Fruit fly (Drosophila melanogaster) whole organism, embryonic: ENCODE results near the gene CG14327.
A peak's percentile ranks its signal among the peaks of the same experiment; 100 is the strongest.

Source experiments
- Ada2b ChIP-seq: fragments of 200-800 bp; sonication (Bioruptor generic); IDR thresholded peaks from 2 replicates; pipeline ENCODE4 v1.3.6; 2022; ENCODE audit warnings: missing biosample characterization, missing genetic modification characterization
- Blimp-1 ChIP-seq: fragments of 200-800 bp; sonication (Bioruptor generic); optimal IDR thresholded peaks from 3 replicates; lab custom pipeline; 2018; ENCODE audit warnings: missing biosample characterization, missing genetic modification characterization, mild to moderate bottlenecking, moderate library complexity, missing genetic modification reagents
- CG10543 ChIP-seq: fragments of 200-800 bp; sonication (Bioruptor generic); optimal IDR thresholded peaks from 3 replicates; lab custom pipeline; 2017; ENCODE audit warnings: missing biosample characterization, mild to moderate bottlenecking, missing genetic modification characterization, moderate library complexity
- CG11247 ChIP-seq: fragments of 200-800 bp; sonication (Bioruptor generic); IDR thresholded peaks from 2 replicates; pipeline ENCODE4 v1.3.6; 2022; ENCODE audit warnings: missing biosample characterization, missing genetic modification characterization
- CG12104 ChIP-seq: fragments of 200-800 bp; sonication (Bioruptor generic); optimal IDR thresholded peaks from 3 replicates; lab custom pipeline; 2016; ENCODE audit warnings: missing biosample characterization, missing genetic modification characterization
- CG1233 ChIP-seq: fragments of 200-800 bp; sonication (Bioruptor generic); optimal IDR thresholded peaks from 4 replicates; lab custom pipeline; 2018; ENCODE audit warnings: missing biosample characterization, mild to moderate bottlenecking, missing genetic modification characterization
- CG12942 ChIP-seq: fragments of 200-800 bp; sonication (Bioruptor generic); optimal IDR thresholded peaks from 3 replicates; lab custom pipeline; 2016; ENCODE audit warnings: missing biosample characterization, missing genetic modification characterization
- CG13894 ChIP-seq: fragments of 200-800 bp; sonication (Bioruptor generic); optimal IDR thresholded peaks from 3 replicates; lab custom pipeline; 2018; ENCODE audit warnings: missing biosample characterization, mild to moderate bottlenecking, missing genetic modification characterization, moderate library complexity
- CG14441 ChIP-seq: fragments of 200-800 bp; sonication (Bioruptor generic); IDR thresholded peaks from 2 replicates; pipeline ENCODE4 v1.3.6; 2022; ENCODE audit warnings: missing biosample characterization, missing genetic modification characterization
- CG14710 ChIP-seq: fragments of 200-800 bp; sonication (Bioruptor generic); optimal IDR thresholded peaks from 3 replicates; lab custom pipeline; 2019; ENCODE audit warnings: missing biosample characterization, mild to moderate bottlenecking, missing genetic modification characterization, moderate library complexity
- CG16779 ChIP-seq: fragments of 200-800 bp; sonication (Bioruptor generic); IDR thresholded peaks from 2 replicates; pipeline ENCODE4 v1.3.6; 2022; ENCODE audit warnings: missing biosample characterization, missing genetic modification characterization
- CG16863 ChIP-seq: fragments of 200-800 bp; sonication (Bioruptor generic); optimal IDR thresholded peaks from 3 replicates; lab custom pipeline; 2016; ENCODE audit warnings: missing biosample characterization, missing genetic modification characterization
- CG17359 ChIP-seq: fragments of 200-800 bp; sonication (Bioruptor generic); optimal IDR thresholded peaks from 3 replicates; lab custom pipeline; 2018; ENCODE audit warnings: missing biosample characterization, mild to moderate bottlenecking, missing genetic modification characterization, moderate library complexity
- CG18764 ChIP-seq: fragments of 200-800 bp; sonication (Bioruptor generic); optimal IDR thresholded peaks from 3 replicates; lab custom pipeline; 2016; ENCODE audit warnings: missing biosample characterization, missing genetic modification characterization
- CG3407 ChIP-seq: fragments of 200-800 bp; sonication (Bioruptor generic); optimal IDR thresholded peaks from 2 replicates; lab custom pipeline; 2018; ENCODE audit warnings: missing biosample characterization, mild to moderate bottlenecking, missing genetic modification characterization
- CG7372 ChIP-seq: fragments of 200-800 bp; sonication (Bioruptor generic); IDR thresholded peaks from 2 replicates; pipeline ENCODE4 v1.3.6; 2022; ENCODE audit warnings: missing biosample characterization, missing genetic modification characterization
- CG7556 ChIP-seq: fragments of 200-800 bp; sonication (Bioruptor generic); optimal IDR thresholded peaks from 2 replicates; lab custom pipeline; 2017; ENCODE audit warnings: missing biosample characterization, mild to moderate bottlenecking, missing genetic modification characterization
- CG7786 ChIP-seq: fragments of 200-800 bp; sonication (Bioruptor generic); optimal IDR thresholded peaks from 2 replicates; lab custom pipeline; 2016; ENCODE audit warnings: missing biosample characterization, missing genetic modification characterization
- CG9876 ChIP-seq: fragments of 200-800 bp; sonication (Bioruptor generic); optimal IDR thresholded peaks from 2 replicates; lab custom pipeline; 2016; ENCODE audit warnings: missing biosample characterization, missing genetic modification characterization
- CG9932 ChIP-seq: fragments of 200-800 bp; sonication (Bioruptor generic); IDR thresholded peaks from 2 replicates; pipeline ENCODE4 v1.3.6; 2022; ENCODE audit warnings: missing biosample characterization, missing genetic modification characterization
- D19B ChIP-seq: fragments of 200-800 bp; sonication (Bioruptor generic); optimal IDR thresholded peaks from 2 replicates; lab custom pipeline; 2017; ENCODE audit warnings: missing biosample characterization, mild to moderate bottlenecking, missing genetic modification characterization
- Dref ChIP-seq: fragments of 200-800 bp; sonication (Bioruptor generic); IDR thresholded peaks from 2 replicates; pipeline ENCODE4 v1.3.6; 2022; ENCODE audit warnings: missing biosample characterization, missing genetic modification characterization
- Drgx ChIP-seq: fragments of 200-800 bp; sonication (Bioruptor generic); IDR thresholded peaks from 2 replicates; pipeline ENCODE4 v1.3.6; 2022; ENCODE audit warnings: missing biosample characterization, missing genetic modification characterization
- Ets65A ChIP-seq: fragments of 200-800 bp; sonication (Bioruptor generic); peaks from one replicate; lab custom pipeline; 2016; ENCODE audit warnings: missing biosample characterization, missing genetic modification characterization
- Gsc ChIP-seq: fragments of 200-800 bp; sonication (Bioruptor generic); IDR thresholded peaks from 2 replicates; pipeline ENCODE4 v1.3.6; 2022; ENCODE audit warnings: missing biosample characterization, missing genetic modification characterization
- Hey ChIP-seq: fragments of 200-800 bp; sonication (Bioruptor generic); optimal IDR thresholded peaks from 3 replicates; lab custom pipeline; 2018; ENCODE audit warnings: missing biosample characterization, mild to moderate bottlenecking, missing genetic modification characterization
- HmgZ ChIP-seq: fragments of 200-800 bp; sonication (Bioruptor generic); optimal IDR thresholded peaks from 2 replicates; lab custom pipeline; 2018; ENCODE audit warnings: missing biosample characterization, mild to moderate bottlenecking, missing genetic modification characterization
- Nf-YC ChIP-seq: fragments of 200-800 bp; optimal IDR thresholded peaks from 3 replicates; lab custom pipeline; 2019; ENCODE audit warnings: missing biosample characterization, mild to moderate bottlenecking, missing genetic modification characterization, moderate library complexity
- Ptx1 ChIP-seq: fragments of 200-800 bp; sonication (Bioruptor generic); IDR thresholded peaks from 2 replicates; pipeline ENCODE4 v1.3.6; 2022; ENCODE audit warnings: missing biosample characterization, missing genetic modification characterization
- Six4 ChIP-seq: fragments of 200-800 bp; sonication (Bioruptor generic); optimal IDR thresholded peaks from 2 replicates; lab custom pipeline; 2016; ENCODE audit warnings: missing biosample characterization, missing genetic modification characterization
- Sry-δ ChIP-seq: fragments of 200-800 bp; sonication (Bioruptor generic); optimal IDR thresholded peaks from 2 replicates; lab custom pipeline; 2016; ENCODE audit warnings: missing biosample characterization, missing genetic modification characterization
- Usf ChIP-seq: fragments of 200-800 bp; sonication (Bioruptor generic); optimal IDR thresholded peaks from 2 replicates; lab custom pipeline; 2017; ENCODE audit warnings: missing genotype, missing biosample characterization, missing genetic modification characterization
- YL-1 ChIP-seq: fragments of 200-800 bp; sonication (Bioruptor generic); optimal IDR thresholded peaks from 3 replicates; lab custom pipeline; 2017; ENCODE audit warnings: missing biosample characterization, mild to moderate bottlenecking, missing genetic modification characterization
- ara ChIP-seq: fragments of 200-800 bp; sonication (Bioruptor generic); IDR thresholded peaks from 2 replicates; pipeline ENCODE4 v1.3.6; 2022; ENCODE audit warnings: missing biosample characterization, missing genetic modification characterization
- az2 ChIP-seq: fragments of 200-800 bp; sonication (Bioruptor generic); optimal IDR thresholded peaks from 3 replicates; lab custom pipeline; 2016; ENCODE audit warnings: missing biosample characterization, missing genetic modification characterization
- bigmax ChIP-seq: fragments of 200-800 bp; sonication (Bioruptor generic); optimal IDR thresholded peaks from 2 replicates; lab custom pipeline; 2018; ENCODE audit warnings: missing biosample characterization, mild to moderate bottlenecking, missing genetic modification characterization
- crc ChIP-seq: fragments of 200-800 bp; sonication (Bioruptor generic); optimal IDR thresholded peaks from 2 replicates; lab custom pipeline; 2016; ENCODE audit warnings: missing biosample characterization, missing genetic modification characterization
- ems ChIP-seq: fragments of 200-800 bp; sonication (Bioruptor generic); optimal IDR thresholded peaks from 3 replicates; lab custom pipeline; 2016; ENCODE audit warnings: missing biosample characterization, missing genetic modification characterization
- fu2 ChIP-seq: fragments of 200-800 bp; sonication (Bioruptor generic); optimal IDR thresholded peaks from 2 replicates; lab custom pipeline; 2016; ENCODE audit warnings: missing biosample characterization, missing genetic modification characterization
- gcm ChIP-seq: fragments of 200-800 bp; sonication (Bioruptor generic); optimal IDR thresholded peaks from 2 replicates; lab custom pipeline; 2019; ENCODE audit warnings: missing biosample characterization, mild to moderate bottlenecking, missing genetic modification characterization, moderate library complexity
- grau ChIP-seq: fragments of 200-800 bp; optimal IDR thresholded peaks from 3 replicates; lab custom pipeline; 2019; ENCODE audit warnings: missing biosample characterization, mild to moderate bottlenecking, missing genetic modification characterization, moderate library complexity
- gsb-n ChIP-seq: fragments of 200-800 bp; sonication (Bioruptor generic); optimal IDR thresholded peaks from 3 replicates; lab custom pipeline; 2018; ENCODE audit warnings: missing biosample characterization, mild to moderate bottlenecking, missing genetic modification characterization
- lmd ChIP-seq: fragments of 200-800 bp; sonication (Bioruptor generic); IDR thresholded peaks from 2 replicates; pipeline ENCODE4 v1.3.6; 2022; ENCODE audit warnings: missing biosample characterization, missing genetic modification characterization
- nmo ChIP-seq: fragments of 200-800 bp; sonication (Bioruptor generic); optimal IDR thresholded peaks from 2 replicates; lab custom pipeline; 2018; ENCODE audit warnings: missing biosample characterization, mild to moderate bottlenecking, missing genetic modification characterization, moderate library complexity
- ranshi ChIP-seq: fragments of 200-800 bp; sonication (Bioruptor generic); IDR thresholded peaks from 2 replicates; pipeline ENCODE4 v1.3.6; 2022; ENCODE audit warnings: missing biosample characterization, missing genetic modification characterization
- run ChIP-seq: fragments of 200-800 bp; sonication (Bioruptor generic); optimal IDR thresholded peaks from 3 replicates; lab custom pipeline; 2018; ENCODE audit warnings: missing biosample characterization, mild to moderate bottlenecking, missing genetic modification characterization
- sens-2 ChIP-seq: fragments of 200-800 bp; sonication (Bioruptor generic); IDR thresholded peaks from 2 replicates; pipeline ENCODE4 v1.3.6; 2022; ENCODE audit warnings: missing biosample characterization, missing genetic modification characterization
- twi ChIP-seq: fragments of 200-800 bp; optimal IDR thresholded peaks from 2 replicates; lab custom pipeline; 2019; ENCODE audit warnings: missing biosample characterization, mild to moderate bottlenecking, missing genetic modification characterization, moderate library complexity
- z ChIP-seq: fragments of 200-800 bp; sonication (Bioruptor generic); IDR thresholded peaks from 3 replicates; pipeline ENCODE4 v1.3.6; 2022; ENCODE audit warnings: missing biosample characterization, missing genetic modification characterization

Gene CG14327

dm6 chr3R:17594086-17594485 lies 19.4 kb upstream of the CG14327 start, which contains the start of gene Sgs5bis:
TSS of gene Sgs5bis (plus strand) at chr3R:17594386.
- no peak for TF ChIP-seq CG16779 (GFP tag; lab: Robert Waterston, UW)
- TF ChIP-seq Ets65A (GFP tag; lab: Kevin White, UChicago), result peak; percentile 68
- TF ChIP-seq, all 482 proteins: peak for 1

dm6 chr3R:17595084-17595483 lies 18.4 kb upstream of the CG14327 start, which contains the start of gene Sgs5:
TSS of gene Sgs5 (plus strand) at chr3R:17595362.
- TF ChIP-seq ranshi (GFP tag; lab: Robert Waterston, UW) (no peak), CG14710 (tag; lab: Kevin White, UChicago) (no peak), CG9876 (no peak), D19B (no peak), Six4 (GFP tag; lab: Kevin White, UChicago) (no peak), CG12104 (GFP tag; lab: Kevin White, UChicago) (no peak), CG7372 (GFP tag; lab: Robert Waterston, UW) (no peak), bigmax (GFP tag; lab: Kevin White, UChicago) (no peak), CG7556 (no peak), HmgZ (tag; lab: Kevin White, UChicago) (no peak), sens-2 (GFP tag; lab: Robert Waterston, UW) (no peak), Drgx (GFP tag; lab: Robert Waterston, UW) (no peak), CG3407 (GFP tag; lab: Kevin White, UChicago) (no peak), CG1233 (GFP tag; lab: Kevin White, UChicago) (no peak), crc (GFP tag; lab: Kevin White, UChicago) (no peak), az2 (GFP tag; lab: Kevin White, UChicago) (no peak), gsb-n (tag; lab: Kevin White, UChicago) (no peak)

dm6 chr3R:17596236-17596635 lies 17.3 kb upstream of the CG14327 start, which contains the start of gene CG7606:
TSS of gene CG7606 (plus strand) at chr3R:17596536.
- TF ChIP-seq grau (tag; lab: Kevin White, UChicago) (no peak), fu2 (no peak), gcm (GFP tag; lab: Kevin White, UChicago) (no peak), CG12942 (GFP tag; lab: Kevin White, UChicago) (no peak), Blimp-1 (no peak), ems (GFP tag; lab: Kevin White, UChicago) (no peak), Hey (tag; lab: Kevin White, UChicago) (no peak)

- TF ChIP-seq CG16863 (GFP tag; lab: Kevin White, UChicago), result no peak
- no peak for TF ChIP-seq Ptx1
- TF ChIP-seq Gsc (GFP tag; lab: Robert Waterston, UW), result no peak
- TF ChIP-seq z, result 0 out of 3 replicates have a peak, but pooled peaks have one; percentile 27
- TF ChIP-seq lmd (GFP tag; lab: Robert Waterston, UW), result peak; percentile 6; the same call in 1 of the 2 replicates
- no peak for TF ChIP-seq Ets65A (GFP tag; lab: Kevin White, UChicago)
- TF ChIP-seq YL-1 (GFP tag; lab: Kevin White, UChicago), result no peak
- TF ChIP-seq CG9932 (GFP tag; lab: Robert Waterston, UW), result no peak
- no peak for TF ChIP-seq run (tag; lab: Kevin White, UChicago)
- TF ChIP-seq CG7786, result no peak
- TF ChIP-seq ara (GFP tag; lab: Robert Waterston, UW), result no peak
- no peak for TF ChIP-seq CG17359 (tag; lab: Kevin White, UChicago)
- TF ChIP-seq Ada2b (GFP tag; lab: Robert Waterston, UW), result no peak
- TF ChIP-seq nmo, result no peak
- TF ChIP-seq CG14441 (GFP tag; lab: Robert Waterston, UW), result no peak
- TF ChIP-seq CG13894, result no peak
- TF ChIP-seq CG18764, result no peak
- TF ChIP-seq Usf (GFP tag; lab: Kevin White, UChicago), result no peak
- TF ChIP-seq CG11247 (GFP tag; lab: Robert Waterston, UW), result no peak
- peak; percentile 79 for TF ChIP-seq Nf-YC
- TF ChIP-seq Sry-δ (GFP tag; lab: Kevin White, UChicago), result no peak
- TF ChIP-seq twi (tag; lab: Kevin White, UChicago), result no peak
- TF ChIP-seq CG10543 (GFP tag; lab: Kevin White, UChicago), result no peak
- TF ChIP-seq Dref (GFP tag; lab: Robert Waterston, UW), result no peak
Observed at dm6 chr3R:17599695-17600094, 13.8 kb upstream of the CG14327 start.
